Fruit fly (Drosophila melanogaster): ENCODE results near the gene CG32453.
"Not testable (repeated sequence)": the region's sequence is repeated elsewhere in the genome, so short reads cannot be mapped to it uniquely, and the experiment has no call there.

DNA sequence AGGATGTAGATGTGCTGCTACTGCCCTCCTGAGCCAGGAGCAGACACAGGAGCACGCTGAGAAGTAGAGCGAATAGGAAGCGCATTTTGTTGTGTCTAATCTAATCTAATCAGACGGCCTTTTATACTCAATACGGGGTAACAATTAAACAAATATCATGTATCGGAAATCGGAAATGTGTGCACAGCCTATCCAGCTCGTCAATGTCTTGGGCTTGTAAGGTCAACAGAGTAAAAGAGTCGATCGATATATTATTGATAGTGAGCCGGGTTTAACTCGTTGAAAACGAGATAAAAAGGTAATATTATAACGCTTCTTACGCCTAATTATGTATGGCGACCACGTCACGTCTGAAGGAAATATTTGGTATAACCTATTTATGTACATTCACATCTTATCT, 4.6 kb upstream of the CG32453 start, which contains the start of gene CG14454:
- not testable (repeated sequence) for TF ChIP-seq CG12605 (GFP tag; IDR thresholded peaks at IDR 0.05); CG34367 (tag; optimal IDR thresholded peaks at IDR 0.05); CG32121 (GFP tag; IDR thresholded peaks at IDR 0.05); EcR (GFP tag; optimal IDR thresholded peaks at IDR 0.05); rn (GFP tag; IDR thresholded peaks at IDR 0.05); CG8301 (tag; optimal IDR thresholded peaks at IDR 0.05); CG15710 (tag; optimal IDR thresholded peaks at IDR 0.05); D1 (tag; optimal IDR thresholded peaks at IDR 0.05); Ets98B (GFP tag; IDR thresholded peaks at IDR 0.05); CG17806 (tag; optimal IDR thresholded peaks at IDR 0.05); Pif1A (GFP tag; optimal IDR thresholded peaks at IDR 0.05); Snoo (tag; optimal IDR thresholded peaks at IDR 0.05); CG14655 (GFP tag; optimal IDR thresholded peaks at IDR 0.05)
